Worm (Caenorhabditis elegans): Measurements from ENCODE around the gene M03E7.2.
A peak's percentile ranks its signal among the peaks of the same experiment; 100 is the strongest.

M03E7.2 gene

DNA sequence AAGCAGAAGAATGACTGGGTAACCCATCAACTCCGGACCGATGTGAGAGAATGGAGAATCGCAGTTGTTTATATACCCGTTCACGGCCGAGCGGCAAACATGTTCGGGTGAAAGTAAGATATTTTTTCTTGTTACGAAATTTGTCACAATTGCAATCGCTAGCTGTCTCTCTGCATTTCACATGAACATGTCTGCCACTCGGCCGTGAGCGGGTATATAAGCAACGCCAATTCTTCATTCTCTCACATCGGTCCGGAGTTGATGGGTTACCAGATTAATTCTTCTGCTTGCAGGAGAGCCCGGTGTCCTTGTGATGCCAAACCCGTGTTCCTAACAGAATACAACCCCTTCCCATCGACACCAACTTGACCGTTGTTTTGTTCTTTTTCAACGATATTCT, 30.4 kb upstream of the M03E7.2 start:
- TF ChIP-seq snpc-4 (tag; optimal IDR thresholded peaks at IDR 0.05) = peak; percentile 95
- peak in 1 of 2 experiments; percentile 24 for TF ChIP-seq lsy-2 (tag; optimal IDR thresholded peaks at IDR 0.05)
- TF ChIP-seq nhr-129 (tag; optimal IDR thresholded peaks at IDR 0.05) = peak; percentile 90
- no peak for TF ChIP-seq ceh-82 (tag; optimal IDR thresholded peaks at IDR 0.05)
- peak; percentile 6 for TF ChIP-seq nhr-21 (tag; optimal IDR thresholded peaks at IDR 0.05)

DNA sequence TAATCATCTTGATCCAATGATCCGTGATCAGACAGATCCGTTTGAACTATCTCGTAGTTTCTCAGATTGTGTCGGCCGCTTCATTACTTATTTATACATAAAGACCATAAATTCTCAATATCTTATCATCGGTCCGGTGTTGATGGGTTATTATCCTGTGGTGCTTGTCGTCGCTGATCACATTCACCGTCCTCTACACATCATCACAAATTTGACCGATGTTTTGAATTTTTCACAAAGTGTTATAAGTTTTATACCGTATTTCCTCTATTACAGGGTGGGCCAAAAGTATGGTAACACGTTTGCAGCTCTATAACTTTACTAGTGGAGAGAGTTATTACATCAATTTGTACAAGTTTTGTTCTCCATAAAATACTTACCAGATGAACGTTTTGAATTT, 29.4 kb upstream of the M03E7.2 start:
- TF ChIP-seq mab-5 (tag; optimal IDR thresholded peaks at IDR 0.05) (no peak), lin-13 (GFP tag; optimal IDR thresholded peaks at IDR 0.05) (no peak), unc-39 (tag; optimal IDR thresholded peaks at IDR 0.05) (no peak), crh-2 (tag; optimal IDR thresholded peaks at IDR 0.05) (no peak)

DNA sequence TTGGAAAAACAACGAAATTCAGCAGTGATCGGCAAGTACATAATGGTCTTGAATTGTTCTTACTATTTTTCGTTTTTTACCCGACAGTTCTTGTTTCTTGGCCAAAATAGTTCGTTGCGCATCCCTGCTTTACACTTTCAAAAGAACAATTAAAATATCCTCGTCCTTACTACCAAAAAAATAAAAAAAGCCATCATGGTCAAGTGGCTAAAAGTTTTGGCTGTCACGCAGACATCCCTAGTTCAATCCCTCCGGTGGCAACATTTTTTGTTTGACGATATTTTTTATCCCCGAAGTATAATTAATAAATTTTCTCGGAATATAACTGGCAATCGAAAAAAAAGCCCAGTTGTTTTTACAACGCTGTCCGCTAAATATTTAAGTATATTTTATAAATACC, 25.5 kb upstream of the M03E7.2 start:
- no peak for TF ChIP-seq mab-5 (tag; optimal IDR thresholded peaks at IDR 0.05)
- TF ChIP-seq nhr-77 (tag; optimal IDR thresholded peaks at IDR 0.05) = no peak
- no peak for TF ChIP-seq lin-39 (tag; optimal IDR thresholded peaks at IDR 0.05)
- TF ChIP-seq dmd-4 (tag; optimal IDR thresholded peaks at IDR 0.05) = no peak
- TF ChIP-seq ztf-11 (tag; optimal IDR thresholded peaks at IDR 0.05) = no peak
- TF ChIP-seq nhr-21 (tag; optimal IDR thresholded peaks at IDR 0.05) = no peak
- TF ChIP-seq Y55F3AM.14 (GFP tag; optimal IDR thresholded peaks at IDR 0.05) = no peak
- no peak for TF ChIP-seq unc-62 (GFP tag; optimal IDR thresholded peaks at IDR 0.05)
- TF ChIP-seq lin-11 (tag; optimal IDR thresholded peaks at IDR 0.05) = no peak
- TF ChIP-seq peb-1 (tag; optimal IDR thresholded peaks at IDR 0.05) = no peak
- TF ChIP-seq blmp-1 (tag; optimal IDR thresholded peaks at IDR 0.05; ENCODE audit: insufficient read depth) = no peak
- no peak for TF ChIP-seq nhr-11 (tag; optimal IDR thresholded peaks at IDR 0.05)
- TF ChIP-seq lin-13 (GFP tag; optimal IDR thresholded peaks at IDR 0.05) = no peak
- no peak for TF ChIP-seq alr-1 (tag; optimal IDR thresholded peaks at IDR 0.05)
- TF ChIP-seq nhr-25 (tag; optimal IDR thresholded peaks at IDR 0.05) = no peak
- no peak for TF ChIP-seq elt-1 (tag; optimal IDR thresholded peaks at IDR 0.05)
- TF ChIP-seq lsy-2 (tag; optimal IDR thresholded peaks at IDR 0.05) = no peak

ce11 chrV:5592323-5592722, 25.1 kb upstream of the M03E7.2 start, which contains the start of gene vps-37:
Gene vps-37 (plus strand): TSS chrV:5592700.
- TF ChIP-seq sma-9 (GFP tag; optimal IDR thresholded peaks at IDR 0.05) = peak; percentile 84
- no peak for TF ChIP-seq sma-9 (tag; optimal IDR thresholded peaks at IDR 0.05)
- peak; percentile 82 for TF ChIP-seq nhr-6 (tag; optimal IDR thresholded peaks at IDR 0.05)
- TF ChIP-seq fos-1 (tag; optimal IDR thresholded peaks at IDR 0.05) = peak; percentile 60
- TF ChIP-seq nhr-129 (tag; optimal IDR thresholded peaks at IDR 0.05) = peak; percentile 80
- TF ChIP-seq ZK546.5 (tag; optimal IDR thresholded peaks at IDR 0.05) = no peak
- TF ChIP-seq zag-1 (tag; optimal IDR thresholded peaks at IDR 0.05) = peak; percentile 69
- TF ChIP-seq unc-55 (GFP tag; optimal IDR thresholded peaks at IDR 0.05) = peak; percentile 91
- peak; percentile 80 for TF ChIP-seq nhr-25 (tag; optimal IDR thresholded peaks at IDR 0.05)
- TF ChIP-seq sem-4 (tag; optimal IDR thresholded peaks at IDR 0.05) = peak; percentile 81
- peak; percentile 81 for TF ChIP-seq snpc-4 (tag; optimal IDR thresholded peaks at IDR 0.05)
- peak; percentile 86 for TF ChIP-seq C34F6.9 (tag; optimal IDR thresholded peaks at IDR 0.05)
- peak; percentile 17 for TF ChIP-seq blmp-1 (tag; optimal IDR thresholded peaks at IDR 0.05; ENCODE audit: insufficient read depth)
- no peak for TF ChIP-seq nhr-11 (tag; optimal IDR thresholded peaks at IDR 0.05)
- TF ChIP-seq sma-3 (GFP tag; optimal IDR thresholded peaks at IDR 0.05) = peak; percentile 47
- TF ChIP-seq egl-27 (tag; optimal IDR thresholded peaks at IDR 0.05) = peak; percentile 46
- no peak for TF ChIP-seq lin-11 (tag; optimal IDR thresholded peaks at IDR 0.05)
- TF ChIP-seq ztf-11 (tag; optimal IDR thresholded peaks at IDR 0.05) = no peak
- TF ChIP-seq lin-13 (GFP tag; optimal IDR thresholded peaks at IDR 0.05) = peak; percentile 90
- no peak for TF ChIP-seq unc-39 (tag; optimal IDR thresholded peaks at IDR 0.05)
- no peak for TF ChIP-seq dmd-4 (tag; optimal IDR thresholded peaks at IDR 0.05)
- no peak for TF ChIP-seq mbf-1 (tag; optimal IDR thresholded peaks at IDR 0.05)
- no peak for TF ChIP-seq elt-3 (tag; optimal IDR thresholded peaks at IDR 0.05)
- TF ChIP-seq ztf-1 (GFP tag; conservative IDR thresholded peaks at IDR 0.05) = no peak
- no peak for TF ChIP-seq peb-1 (tag; optimal IDR thresholded peaks at IDR 0.05)
- no peak for TF ChIP-seq lin-39 (tag; optimal IDR thresholded peaks at IDR 0.05)
- TF ChIP-seq nhr-237 (tag; optimal IDR thresholded peaks at IDR 0.05) = no peak
- peak; percentile 81 to 94 for TF ChIP-seq lsy-2 (tag; optimal IDR thresholded peaks at IDR 0.05)
- TF ChIP-seq F13H6.1 (tag; optimal IDR thresholded peaks at IDR 0.05) = peak; percentile 78
- TF ChIP-seq ceh-82 (tag; optimal IDR thresholded peaks at IDR 0.05) = no peak
- no peak for TF ChIP-seq unc-62 (GFP tag; optimal IDR thresholded peaks at IDR 0.05)
- no peak for TF ChIP-seq Y55F3AM.14 (GFP tag; optimal IDR thresholded peaks at IDR 0.05)
- TF ChIP-seq gmeb-1 (tag; optimal IDR thresholded peaks at IDR 0.05) = peak; percentile 86
- no peak for TF ChIP-seq nhr-23 (tag; optimal IDR thresholded peaks at IDR 0.05)
- TF ChIP-seq alr-1 (tag; optimal IDR thresholded peaks at IDR 0.05) = no peak
- TF ChIP-seq nhr-10 (tag; optimal IDR thresholded peaks at IDR 0.05) = no peak
- TF ChIP-seq mdl-1 (tag; optimal IDR thresholded peaks at IDR 0.05) = no peak
- TF ChIP-seq ztf-4 (tag; optimal IDR thresholded peaks at IDR 0.05) = peak; percentile 57
- no peak for TF ChIP-seq skn-1 (tag; optimal IDR thresholded peaks at IDR 0.05)
- TF ChIP-seq nhr-21 (tag; optimal IDR thresholded peaks at IDR 0.05) = peak; percentile 78
- TF ChIP-seq ceh-16 (tag; optimal IDR thresholded peaks at IDR 0.05) = no peak
- TF ChIP-seq elt-1 (tag; optimal IDR thresholded peaks at IDR 0.05) = no peak
- TF ChIP-seq crh-2 (tag; optimal IDR thresholded peaks at IDR 0.05) = peak; percentile 88
- no peak for TF ChIP-seq ama-1 (optimal IDR thresholded peaks at IDR 0.05)

All from whole organism, L2 larva.